Fruit fly (Drosophila melanogaster): ENCODE measurements around the gene CG7227.

DNA sequence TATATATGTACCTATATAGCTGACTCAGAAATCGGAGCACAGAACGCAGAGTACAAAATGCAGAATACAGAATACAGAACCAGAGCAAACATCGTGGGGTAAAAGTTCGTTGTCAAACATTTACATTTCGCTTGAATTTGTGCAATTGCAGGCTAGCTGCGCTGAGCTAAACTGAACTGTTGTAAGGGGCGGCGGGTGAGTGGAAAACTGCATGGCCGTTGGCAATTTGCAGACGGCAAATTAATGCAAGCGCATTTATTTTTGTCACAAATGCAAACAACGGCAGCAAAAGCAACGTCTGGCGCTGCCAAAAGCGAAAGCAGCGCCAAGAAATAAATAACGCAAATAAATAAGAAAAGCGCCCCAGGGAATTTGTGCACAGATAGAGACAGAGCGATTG lies 46.0 kb downstream of the CG7227 start:
- TF ChIP-seq gl (tag; optimal IDR thresholded peaks at IDR 0.05): no peak
- no peak for TF ChIP-seq CG15710 (tag; optimal IDR thresholded peaks at IDR 0.05)
- no peak for TF ChIP-seq CG34367 (tag; optimal IDR thresholded peaks at IDR 0.05)
- TF ChIP-seq CG4496 (GFP tag; IDR thresholded peaks at IDR 0.05): no peak

Data from whole organism, pupa.